Worm (Caenorhabditis elegans): ENCODE results near the gene srw-8.

srw-8 gene

ce11 chrV:3034236-3034635 lies at the start of gene srw-8:
TSS of gene srw-8 (minus strand) at chrV:3034336.
- no peak for TF ChIP-seq hlh-30 (tag; optimal IDR thresholded peaks at IDR 0.05; ENCODE audit: insufficient read depth)
- no peak for TF ChIP-seq hif-1 (tag; optimal IDR thresholded peaks at IDR 0.05)
- TF ChIP-seq snpc-1.2 (GFP tag; IDR thresholded peaks at IDR 0.05), result no peak
- TF ChIP-seq nhr-111 (GFP tag; optimal IDR thresholded peaks at IDR 0.05), result no peak
- no peak for TF ChIP-seq aly-2 (tag; optimal IDR thresholded peaks at IDR 0.05)
- no peak for TF ChIP-seq ztf-7 (tag; optimal IDR thresholded peaks at IDR 0.05)
- no peak for TF ChIP-seq nhr-76 (tag; optimal IDR thresholded peaks at IDR 0.05)
- no peak for TF ChIP-seq lin-15B (tag; optimal IDR thresholded peaks at IDR 0.05)
- no peak for TF ChIP-seq zip-11 (GFP tag; IDR thresholded peaks at IDR 0.05)
- TF ChIP-seq nhr-237 (tag; optimal IDR thresholded peaks at IDR 0.05), result no peak
- TF ChIP-seq tra-1 (GFP tag; IDR thresholded peaks at IDR 0.05), result no peak
- no peak for TF ChIP-seq Y105C5A.15 (GFP tag; IDR thresholded peaks at IDR 0.05)
- no peak for TF ChIP-seq lin-1 (GFP tag; IDR thresholded peaks at IDR 0.05)
- TF ChIP-seq pha-4 (GFP tag; IDR thresholded peaks at IDR 0.05), result no peak
- no peak for TF ChIP-seq pha-4 (tag; optimal IDR thresholded peaks at IDR 0.05)
- no peak for TF ChIP-seq lsy-2 (tag; optimal IDR thresholded peaks at IDR 0.05)
- TF ChIP-seq ztf-11 (tag; optimal IDR thresholded peaks at IDR 0.05), result no peak
- TF ChIP-seq Y75B8A.6 (GFP tag; IDR thresholded peaks at IDR 0.05), result no peak
- no peak for TF ChIP-seq ceh-28 (tag; optimal IDR thresholded peaks at IDR 0.05)
- no peak for TF ChIP-seq D1046.2 (GFP tag; IDR thresholded peaks at IDR 0.05)

ce11 chrV:3081471-3081870 lies 47.3 kb upstream of the srw-8 start, which contains the start of gene srt-7:
TSS of gene srt-7 (plus strand) at chrV:3081771.
- TF ChIP-seq lin-1 (GFP tag; IDR thresholded peaks at IDR 0.05) (no peak), nhr-102 (tag; optimal IDR thresholded peaks at IDR 0.05) (no peak), zip-11 (GFP tag; IDR thresholded peaks at IDR 0.05) (no peak), dmd-8 (GFP tag; IDR thresholded peaks at IDR 0.05) (no peak), nhr-41 (GFP tag; IDR thresholded peaks at IDR 0.05) (no peak), ceh-20 (GFP tag; IDR thresholded peaks at IDR 0.05) (no peak), pha-4 (GFP tag; IDR thresholded peaks at IDR 0.05) (no peak), pha-4 (tag; optimal IDR thresholded peaks at IDR 0.05) (no peak), mes-2 (tag; optimal IDR thresholded peaks at IDR 0.05; ENCODE audit: poor library complexity, severe bottlenecking) (no peak), attf-4 (tag; optimal IDR thresholded peaks at IDR 0.05) (no peak), hlh-30 (tag; optimal IDR thresholded peaks at IDR 0.05; ENCODE audit: insufficient read depth) (no peak), zip-2 (tag; optimal IDR thresholded peaks at IDR 0.05) (no peak), lin-38 (GFP tag; IDR thresholded peaks at IDR 0.05) (no peak), tag-97 (GFP tag; IDR thresholded peaks at IDR 0.05) (no peak), ctbp-1 (GFP tag; IDR thresholded peaks at IDR 0.05) (no peak), nhr-77 (tag; optimal IDR thresholded peaks at IDR 0.05) (no peak), daf-8 (GFP tag; IDR thresholded peaks at IDR 0.05) (no peak), F26F4.8 (GFP tag; conservative IDR thresholded peaks at IDR 0.05) (no peak), nhr-11 (tag; optimal IDR thresholded peaks at IDR 0.05) (no peak), nhr-48 (tag; optimal IDR thresholded peaks at IDR 0.05) (no peak), lin-39 (tag; optimal IDR thresholded peaks at IDR 0.05) (no peak)

- TF ChIP-seq spr-3 (GFP tag; optimal IDR thresholded peaks at IDR 0.05), result no peak
- TF ChIP-seq mdl-1 (tag; optimal IDR thresholded peaks at IDR 0.05), result no peak
- TF ChIP-seq nhr-11 (tag; optimal IDR thresholded peaks at IDR 0.05), result no peak
- TF ChIP-seq unc-62 (GFP tag; optimal IDR thresholded peaks at IDR 0.05 in 1 of 2), result peak in 1 of 2 experiments; percentile 61
- no peak for TF ChIP-seq unc-62 (tag; optimal IDR thresholded peaks at IDR 0.05)
Measured at ce11 chrV:3080792-3081191, 46.7 kb upstream of the srw-8 start, which contains the start of gene srt-5. TSS of gene srt-5 (minus strand) at chrV:3080892.
